Worm (Caenorhabditis elegans) whole organism, L1 larva: ENCODE data around the gene nadk-1.

Experiments used
- C16A3.4 ChIP-seq: fragments of 150-350 bp; optimal IDR thresholded peaks from 2 replicates; lab custom pipeline; 2014; ENCODE audit warnings: missing biosample characterization, missing genetic modification characterization
- aha-1 ChIP-seq: fragments of 150-350 bp; optimal IDR thresholded peaks from 2 replicates; lab custom pipeline; 2014; ENCODE audit warnings: missing biosample characterization, missing genetic modification characterization
- aly-2 ChIP-seq: fragments of 150-350 bp; optimal IDR thresholded peaks from 2 replicates; lab custom pipeline; 2014; ENCODE audit warnings: missing biosample characterization, missing genetic modification characterization
- blmp-1 ChIP-seq: fragments of 150-350 bp; optimal IDR thresholded peaks from 2 replicates; lab custom pipeline; 2014; ENCODE audit warnings: missing biosample characterization, missing genetic modification characterization
- ceh-63 ChIP-seq: fragments of 200-800 bp; sonication (Bioruptor generic); optimal IDR thresholded peaks from 2 replicates; lab custom pipeline; 2018; ENCODE audit warnings: mild to moderate bottlenecking, missing genetic modification characterization, missing compliant biosample characterization
- ceh-82 ChIP-seq, 3 experiments: fragments of 150-350 bp in 1 of 3; sonication (generic microtip) in 2 of 3; optimal IDR thresholded peaks; 2 replicates each; lab custom pipeline; 2014 to 2017; ENCODE audit warnings: missing biosample characterization in 3 of 3, missing genetic modification characterization in 3 of 3
- ceh-88 ChIP-seq: fragments of 200-800 bp; sonication (Bioruptor generic); IDR thresholded peaks from 2 replicates; pipeline ENCODE4 v1.3.6; 2022; ENCODE audit warnings: missing genetic modification characterization, missing compliant biosample characterization
- dpl-1 ChIP-seq, 3 experiments: fragments of 150-350 bp in 2 of 3; sonication (generic microtip) in 1 of 3; optimal IDR thresholded peaks; 2 replicates each; lab custom pipeline; 2014 to 2017; ENCODE audit warnings: missing biosample characterization in 3 of 3, missing genetic modification characterization in 3 of 3, missing genetic modification reagents in 3 of 3
- efl-1 ChIP-seq, 4 experiments: fragments of 150-350 bp; optimal IDR thresholded peaks in 3 of 4; peaks in 1 of 4; 1 replicate in 1 of 4; 2 replicates in 3 of 4; lab custom pipeline; 2014; ENCODE audit warnings: missing biosample characterization in 2 of 4, missing genetic modification characterization in 2 of 4, missing genetic modification reagents in 2 of 4
- egl-13 ChIP-seq: sonication (generic microtip); optimal IDR thresholded peaks from 2 replicates; lab custom pipeline; 2016; ENCODE audit warnings: missing genotype, missing genetic modification reagents, missing genetic modification characterization, missing compliant biosample characterization
- elt-3 ChIP-seq, 6 experiments: fragments of 150-350 bp in 1 of 6; sonication (generic microtip); optimal IDR thresholded peaks; 2 replicates each; lab custom pipeline; 2017 to 2018; ENCODE audit warnings: missing biosample characterization in 6 of 6, missing genetic modification characterization in 6 of 6, inconsistent platforms in 1 of 6
- ets-5 ChIP-seq: fragments of 200-800 bp; sonication (Bioruptor generic); IDR thresholded peaks from 2 replicates; pipeline ENCODE4 v1.3.6; 2022; ENCODE audit warnings: missing genetic modification characterization, missing compliant biosample characterization
- fkh-4 ChIP-seq: sonication (generic microtip); optimal IDR thresholded peaks from 2 replicates; lab custom pipeline; 2016; ENCODE audit warnings: missing compliant biosample characterization, missing genetic modification characterization, borderline replicate concordance
- fkh-8 ChIP-seq: sonication (generic microtip); optimal IDR thresholded peaks from 2 replicates; lab custom pipeline; 2016; ENCODE audit warnings: mild to moderate bottlenecking, missing genetic modification characterization, missing compliant biosample characterization
- grh-1 ChIP-seq: fragments of 200-800 bp; sonication (Bioruptor generic); IDR thresholded peaks from 2 replicates; pipeline ENCODE4 v1.3.6; 2022; ENCODE audit warnings: missing genetic modification reagents, missing genetic modification characterization, missing compliant biosample characterization
- hlh-17 ChIP-seq: fragments of 200-800 bp; sonication (Bioruptor generic); optimal IDR thresholded peaks from 2 replicates; lab custom pipeline; 2018; ENCODE audit warnings: missing genetic modification characterization, mild to moderate bottlenecking, missing compliant biosample characterization, moderate library complexity, borderline replicate concordance
- irx-1 ChIP-seq: sonication (generic microtip); optimal IDR thresholded peaks from 2 replicates; lab custom pipeline; 2016; ENCODE audit warnings: missing genetic modification characterization, missing compliant biosample characterization
- lin-13 ChIP-seq: fragments of 150-350 bp; optimal IDR thresholded peaks from 2 replicates; lab custom pipeline; 2014; ENCODE audit warnings: missing biosample characterization, missing genetic modification reagents, missing genetic modification characterization
- lin-14 ChIP-seq: fragments of 200-800 bp; sonication (Bioruptor generic); optimal IDR thresholded peaks from 2 replicates; lab custom pipeline; 2018; ENCODE audit warnings: mild to moderate bottlenecking, missing genetic modification characterization, moderate library complexity, missing compliant biosample characterization
- lin-15B ChIP-seq: fragments of 150-350 bp; sonication (generic microtip); optimal IDR thresholded peaks from 3 replicates; lab custom pipeline; 2014; ENCODE audit warnings: missing biosample characterization, missing genetic modification characterization
- lin-35 ChIP-seq, 2 experiments: fragments of 150-350 bp; optimal IDR thresholded peaks; 2 replicates each; lab custom pipeline; 2014; ENCODE audit warnings: missing biosample characterization in 2 of 2, missing genetic modification characterization in 2 of 2, missing genetic modification reagents in 2 of 2
- lin-39 ChIP-seq: fragments of 150-350 bp; optimal IDR thresholded peaks from 2 replicates; lab custom pipeline; 2014; ENCODE audit warnings: missing biosample characterization, missing genetic modification reagents, missing genetic modification characterization
- lir-3 ChIP-seq: sonication (generic microtip); optimal IDR thresholded peaks from 2 replicates; lab custom pipeline; 2016; ENCODE audit warnings: mild to moderate bottlenecking, missing genetic modification characterization, moderate library complexity, missing compliant biosample characterization; ENCODE audit not compliant: poor library complexity
- lsy-2 ChIP-seq, 2 experiments: fragments of 150-350 bp; optimal IDR thresholded peaks; 2 replicates each; lab custom pipeline; 2014; ENCODE audit warnings: missing biosample characterization in 2 of 2, missing genetic modification characterization in 2 of 2
- mdl-1 ChIP-seq, 2 experiments: fragments of 150-350 bp; optimal IDR thresholded peaks; 2 replicates each; lab custom pipeline; 2014 to 2017; ENCODE audit warnings: missing biosample characterization in 2 of 2, missing genetic modification characterization in 2 of 2, inconsistent platforms in 1 of 2
- mef-2 ChIP-seq: fragments of 150-350 bp; optimal IDR thresholded peaks from 2 replicates; lab custom pipeline; 2014; ENCODE audit warnings: missing biosample characterization, missing genetic modification characterization
- mep-1 ChIP-seq: fragments of 150-350 bp; optimal IDR thresholded peaks from 2 replicates; lab custom pipeline; 2014; ENCODE audit warnings: missing biosample characterization, missing genetic modification characterization
- nhr-19 ChIP-seq: fragments of 200-800 bp; sonication (Bioruptor generic); conservative IDR thresholded peaks from 2 replicates; pipeline ENCODE4 v1.3.6; 2022; ENCODE audit warnings: missing genetic modification characterization, missing compliant biosample characterization
- nhr-20 ChIP-seq: sonication (generic microtip); optimal IDR thresholded peaks from 2 replicates; lab custom pipeline; 2016; ENCODE audit warnings: mild to moderate bottlenecking, missing genetic modification characterization, missing compliant biosample characterization
- nhr-84 ChIP-seq: sonication (generic microtip); optimal IDR thresholded peaks from 2 replicates; lab custom pipeline; 2017; ENCODE audit warnings: missing biosample characterization, missing genetic modification characterization
- nhr-85 ChIP-seq: sonication (generic microtip); peaks from one replicate; lab custom pipeline; 2016; ENCODE audit warnings: missing genetic modification characterization, inconsistent platforms, missing compliant biosample characterization
- nhr-90 ChIP-seq: sonication (generic microtip); optimal IDR thresholded peaks from 2 replicates; lab custom pipeline; 2016; ENCODE audit warnings: mild to moderate bottlenecking, missing genetic modification characterization, missing compliant biosample characterization; ENCODE audit not compliant: poor library complexity
- pag-3 ChIP-seq: sonication (generic microtip); optimal IDR thresholded peaks from 2 replicates; lab custom pipeline; 2017; ENCODE audit warnings: missing genetic modification characterization, mild to moderate bottlenecking, missing compliant biosample characterization, antibody characterized with exemption, borderline replicate concordance; ENCODE audit not compliant: insufficient read depth
- pax-3 ChIP-seq: fragments of 200-800 bp; sonication (Bioruptor generic); optimal IDR thresholded peaks from 2 replicates; lab custom pipeline; 2018; ENCODE audit warnings: mild to moderate bottlenecking, missing genetic modification characterization, moderate library complexity, missing compliant biosample characterization
- skn-1 ChIP-seq: fragments of 150-350 bp; optimal IDR thresholded peaks from 2 replicates; lab custom pipeline; 2014; ENCODE audit warnings: missing biosample characterization, missing genetic modification characterization
- snpc-4 ChIP-seq: fragments of 150-350 bp; optimal IDR thresholded peaks from 2 replicates; lab custom pipeline; 2014; ENCODE audit warnings: missing biosample characterization, missing genetic modification characterization
- snu-23 ChIP-seq: sonication (generic microtip); optimal IDR thresholded peaks from 2 replicates; lab custom pipeline; 2016; ENCODE audit warnings: missing genetic modification characterization, missing compliant biosample characterization
- swsn-7 ChIP-seq: sonication (generic microtip); optimal IDR thresholded peaks from 2 replicates; lab custom pipeline; 2016; ENCODE audit warnings: missing genetic modification characterization, missing compliant biosample characterization
- tbx-2 ChIP-seq: sonication (generic microtip); optimal IDR thresholded peaks from 2 replicates; lab custom pipeline; 2016; ENCODE audit warnings: missing genetic modification characterization, missing compliant biosample characterization
- unc-130 ChIP-seq: fragments of 150-350 bp; optimal IDR thresholded peaks from 2 replicates; lab custom pipeline; 2017; ENCODE audit warnings: missing biosample characterization, missing genetic modification characterization, inconsistent platforms
- unc-86 ChIP-seq: sonication (generic microtip); optimal IDR thresholded peaks from 2 replicates; lab custom pipeline; 2016; ENCODE audit warnings: missing genetic modification characterization, missing compliant biosample characterization
- unc-98 ChIP-seq: fragments of 200-800 bp; sonication (Bioruptor generic); IDR thresholded peaks from 2 replicates; pipeline ENCODE4 v1.3.6; 2022; ENCODE audit warnings: missing genetic modification characterization, missing compliant biosample characterization
- xbp-1 ChIP-seq: sonication (generic microtip); optimal IDR thresholded peaks from 2 replicates; lab custom pipeline; 2016; ENCODE audit warnings: missing genetic modification characterization, missing compliant biosample characterization
- zag-1 ChIP-seq: fragments of 150-350 bp; optimal IDR thresholded peaks from 2 replicates; lab custom pipeline; 2014; ENCODE audit warnings: missing biosample characterization, missing genetic modification characterization

Gene nadk-1

ce11 chrIV:1496017-1496678 lies 39.3 kb downstream of the nadk-1 start, which contains the start of gene npp-20 (continued):
- TF ChIP-seq efl-1 (optimal IDR thresholded peaks at IDR 0.05; lab: Kevin White, UChicago) (peak; percentile 70 to 77), efl-1 (GFP tag; optimal IDR thresholded peaks at IDR 0.05 in 1 of 2; lab: Kevin White, UChicago) (peak; percentile 78 to 97), zag-1 (tag; lab: Kevin White, UChicago) (no peak), unc-130 (tag; lab: Kevin White, UChicago) (peak; percentile 39), nhr-90 (tag; lab: Kevin White, UChicago) (peak; percentile 75), fkh-4 (tag; lab: Kevin White, UChicago) (no peak), pag-3 (no peak), ceh-88 (GFP tag; lab: Robert Waterston, UW) (no peak), aly-2 (tag; lab: Kevin White, UChicago) (peak; percentile 12), C16A3.4 (tag; lab: Kevin White, UChicago) (peak; percentile 52), nhr-85 (tag; lab: Kevin White, UChicago) (peak; percentile 84), lin-13 (GFP tag; lab: Kevin White, UChicago) (peak; percentile 55), grh-1 (GFP tag; lab: Robert Waterston, UW) (peak; percentile 66), irx-1 (tag; lab: Kevin White, UChicago) (peak; percentile 78), elt-3 (tag; optimal IDR thresholded peaks at IDR 0.05; lab: Kevin White, UChicago) (peak in 1 of 6 experiments; percentile 6), ceh-63 (no peak), lsy-2 (tag; optimal IDR thresholded peaks at IDR 0.05; lab: Kevin White, UChicago) (peak; percentile 75 to 79), lin-39 (tag; lab: Kevin White, UChicago) (peak; percentile 84), ceh-82 (tag; optimal IDR thresholded peaks at IDR 0.05; lab: Kevin White, UChicago) (peak; percentile 48 to 73 (median 72)), snpc-4 (tag; lab: Kevin White, UChicago) (peak; percentile 38)
- TF ChIP-seq, all 84 proteins: peak for 35

ce11 chrIV:1496679-1497033 lies 39.8 kb downstream of the nadk-1 start:
- TF ChIP-seq lin-15B: no peak
- TF ChIP-seq efl-1 (optimal IDR thresholded peaks at IDR 0.05; lab: Kevin White, UChicago): peak in 1 of 2 experiments; percentile 3
- TF ChIP-seq efl-1 (GFP tag; optimal IDR thresholded peaks at IDR 0.05 in 1 of 2; lab: Kevin White, UChicago): no peak
- peak in 1 of 2 experiments; percentile 25 for TF ChIP-seq lsy-2 (tag; optimal IDR thresholded peaks at IDR 0.05; lab: Kevin White, UChicago)
- TF ChIP-seq hlh-17: no peak

- TF ChIP-seq nhr-19 (GFP tag; lab: Robert Waterston, UW) (peak; percentile 68), blmp-1 (tag; lab: Kevin White, UChicago) (peak; percentile 34), lin-35 (GFP tag; optimal IDR thresholded peaks at IDR 0.05; lab: Kevin White, UChicago) (peak; percentile 39 to 68), lin-13 (GFP tag; lab: Kevin White, UChicago) (peak; percentile 49), unc-98 (GFP tag; lab: Robert Waterston, UW) (no peak), irx-1 (tag; lab: Kevin White, UChicago) (peak; percentile 42), unc-86 (tag; lab: Kevin White, UChicago) (peak; percentile 49), snu-23 (GFP tag; lab: Kevin White, UChicago) (peak; percentile 83), swsn-7 (tag; lab: Kevin White, UChicago) (peak; percentile 75), grh-1 (GFP tag; lab: Robert Waterston, UW) (no peak; the same call in 1 of the 2 replicates), pax-3 (tag; lab: Kevin White, UChicago) (peak; percentile 47), egl-13 (tag; lab: Kevin White, UChicago) (peak; percentile 54), aly-2 (tag; lab: Kevin White, UChicago) (no peak), C16A3.4 (tag; lab: Kevin White, UChicago) (no peak), nhr-20 (tag; lab: Kevin White, UChicago) (peak; percentile 69), dpl-1 (GFP tag; optimal IDR thresholded peaks at IDR 0.05; lab: Kevin White, UChicago) (peak; percentile 18 to 56 (median 51)), fkh-8 (tag; lab: Kevin White, UChicago) (peak; percentile 21), nhr-84 (tag; lab: Kevin White, UChicago) (no peak), skn-1 (peak; percentile 21), mef-2 (no peak), ets-5 (GFP tag; lab: Robert Waterston, UW) (no peak), nhr-85 (tag; lab: Kevin White, UChicago) (peak; percentile 92), lin-15B (peak; percentile 31), mep-1 (tag; lab: Kevin White, UChicago) (peak; percentile 82), ceh-82 (tag; optimal IDR thresholded peaks at IDR 0.05; lab: Kevin White, UChicago) (peak in 1 of 3 experiments; percentile 44), lsy-2 (tag; optimal IDR thresholded peaks at IDR 0.05; lab: Kevin White, UChicago) (peak; percentile 65 to 78), xbp-1 (tag; lab: Kevin White, UChicago) (peak; percentile 65), tbx-2 (tag; lab: Kevin White, UChicago) (peak; percentile 60), efl-1 (optimal IDR thresholded peaks at IDR 0.05; lab: Kevin White, UChicago) (peak; percentile 66 to 71), efl-1 (GFP tag; optimal IDR thresholded peaks at IDR 0.05 in 1 of 2; lab: Kevin White, UChicago) (peak; percentile 50 to 85), mdl-1 (tag; optimal IDR thresholded peaks at IDR 0.05; lab: Kevin White, UChicago) (peak in 1 of 2 experiments; percentile 94), lir-3 (tag; lab: Kevin White, UChicago) (no peak), aha-1 (tag; lab: Kevin White, UChicago) (no peak), lin-14 (peak; percentile 87)
Measured at ce11 chrIV:1497448-1497847, 40.6 kb downstream of the nadk-1 start, which contains the start of gene hxk-3. Gene hxk-3 (plus strand): TSS chrIV:1497626.
